Worm (Caenorhabditis elegans) whole organism, L3 larva: ENCODE results near the gene Y39F10C.1.

Experiments
- ama-1 ChIP-seq: fragments of 150-350 bp; optimal IDR thresholded peaks from 2 replicates; lab custom pipeline; 2018
- mdl-1 ChIP-seq: fragments of 150-350 bp; optimal IDR thresholded peaks from 2 replicates; lab custom pipeline; 2014; ENCODE audit warnings: missing biosample characterization, missing genetic modification characterization

DNA sequence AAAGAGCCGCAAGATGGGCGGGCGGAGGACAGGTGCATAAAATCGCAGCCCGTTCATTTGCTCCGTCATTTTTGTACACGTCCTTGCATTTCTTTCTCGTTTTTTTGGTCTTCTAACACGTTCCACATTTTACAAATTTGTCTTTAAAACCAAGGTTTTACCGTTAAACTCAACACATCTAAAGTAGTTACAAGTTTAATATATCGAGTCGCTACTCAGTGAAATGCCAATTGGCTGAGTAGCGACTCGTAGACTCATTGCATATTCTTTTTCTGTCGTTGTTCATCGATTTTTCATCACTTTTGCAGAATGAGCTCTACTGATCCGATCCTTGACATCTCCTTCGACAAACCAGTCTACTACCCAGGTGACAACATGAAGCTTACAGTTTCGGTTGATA, 48.2 kb upstream of the Y39F10C.1 start, which contains the start of gene arrd-1:
- TF ChIP-seq mdl-1 (no peak), ama-1 (lab: Kevin White, UChicago) (no peak)
